Fruit fly (Drosophila melanogaster): Measurements from ENCODE around the gene CG5326.

dm6 chr3R:22568508-22568907, 28.8 kb upstream of the CG5326 start:
- TF ChIP-seq gl (tag; optimal IDR thresholded peaks at IDR 0.05), result no peak
- TF ChIP-seq Pif1A (GFP tag; optimal IDR thresholded peaks at IDR 0.05), result no peak
- TF ChIP-seq CG10348 (GFP tag; IDR thresholded peaks at IDR 0.05), result no peak
- no peak for TF ChIP-seq CG9948 (tag; optimal IDR thresholded peaks at IDR 0.05)
- no peak for TF ChIP-seq CG8159 (tag; optimal IDR thresholded peaks at IDR 0.05)
- no peak for TF ChIP-seq EcR (GFP tag; optimal IDR thresholded peaks at IDR 0.05)
- TF ChIP-seq fd96Ca (GFP tag; IDR thresholded peaks at IDR 0.05), result no peak
- no peak for TF ChIP-seq CG34367 (tag; optimal IDR thresholded peaks at IDR 0.05)
